Fruit fly (Drosophila melanogaster) whole organism, wandering third instar larva: ENCODE data around the gene Kap-alpha1.

Experiments used
- CrebA ChIP-seq: fragments of 200-800 bp; sonication (Bioruptor generic); optimal IDR thresholded peaks from 2 replicates; lab custom pipeline; 2016; ENCODE audit warnings: missing biosample characterization, mild to moderate bottlenecking, missing genetic modification characterization, borderline replicate concordance
- Dfd ChIP-seq: fragments of >200 bp; optimal IDR thresholded peaks from 2 replicates; lab custom pipeline; 2017; ENCODE audit warnings: missing biosample characterization, missing genetic modification characterization
- Dif ChIP-seq: fragments of 200-275, 200-300 bp; sonication (Bioruptor generic); optimal IDR thresholded peaks from 2 replicates; lab custom pipeline; 2018; ENCODE audit warnings: missing biosample characterization, missing genetic modification characterization; ENCODE audit not compliant: partially characterized antibody
- GATAd ChIP-seq: sonication (Bioruptor generic); optimal IDR thresholded peaks from 2 replicates; lab custom pipeline; 2016; ENCODE audit warnings: missing biosample characterization, missing genetic modification characterization
- Hnf4 ChIP-seq: fragments of 200-800 bp; sonication (Bioruptor generic); optimal IDR thresholded peaks from 2 replicates; lab custom pipeline; 2016; ENCODE audit warnings: missing biosample characterization, mild to moderate bottlenecking, missing genetic modification characterization
- Hr78 ChIP-seq: fragments of >200 bp; optimal IDR thresholded peaks from 2 replicates; lab custom pipeline; 2017; ENCODE audit warnings: missing biosample characterization, missing genetic modification characterization
- Hr83 ChIP-seq: fragments of 200-300 bp; sonication (Bioruptor generic); optimal IDR thresholded peaks from 2 replicates; lab custom pipeline; 2016; ENCODE audit warnings: missing biosample characterization, mild to moderate bottlenecking, missing genetic modification characterization, moderate library complexity; ENCODE audit not compliant: poor library complexity, severe bottlenecking
- Jra ChIP-seq: sonication (Bioruptor generic); optimal IDR thresholded peaks from 2 replicates; lab custom pipeline; 2016; ENCODE audit warnings: missing biosample characterization, missing genetic modification characterization
- Mio ChIP-seq: sonication (Bioruptor generic); optimal IDR thresholded peaks from 2 replicates; lab custom pipeline; 2016; ENCODE audit warnings: missing biosample characterization, missing genetic modification characterization
- Myc ChIP-seq: fragments of >200 bp; optimal IDR thresholded peaks from 2 replicates; lab custom pipeline; 2017
- N ChIP-seq: fragments of >200 bp; optimal IDR thresholded peaks from 2 replicates; lab custom pipeline; 2018; ENCODE audit warnings: missing biosample characterization, missing external identifiers, missing genetic modification characterization
- OdsH ChIP-seq: fragments of 200-800 bp; sonication (Bioruptor generic); optimal IDR thresholded peaks from 2 replicates; lab custom pipeline; 2016; ENCODE audit warnings: missing biosample characterization, mild to moderate bottlenecking, missing genetic modification characterization
- Rel ChIP-seq, 2 experiments: fragments of 200-800 bp; sonication (Bioruptor generic) in 1 of 2; optimal IDR thresholded peaks; 2 replicates in 1 of 2; 3 replicates in 1 of 2; lab custom pipeline; 2016 to 2019; ENCODE audit warnings: mild to moderate bottlenecking in 2 of 2, missing biosample characterization in 2 of 2, missing genetic modification characterization in 2 of 2, moderate library complexity in 1 of 2
- br ChIP-seq: fragments of 200-800 bp; sonication (Bioruptor generic); optimal IDR thresholded peaks from 2 replicates; lab custom pipeline; 2016; ENCODE audit warnings: missing biosample characterization, missing genetic modification characterization
- brk ChIP-seq: fragments of 200-800 bp; sonication (Bioruptor generic); optimal IDR thresholded peaks from 2 replicates; lab custom pipeline; 2016; ENCODE audit warnings: missing biosample characterization, mild to moderate bottlenecking, missing genetic modification characterization
- dl ChIP-seq, 2 experiments: fragments of 175-275, 200-275 bp in 1 of 2; fragments of 200-275 bp in 1 of 2; sonication (Bioruptor generic); optimal IDR thresholded peaks; lab custom pipeline; 2018; ENCODE audit warnings: mild to moderate bottlenecking in 2 of 2, missing biosample characterization in 2 of 2, missing genetic modification characterization in 2 of 2, moderate library complexity in 2 of 2; ENCODE audit not compliant: partially characterized antibody in 2 of 2, insufficient read depth in 1 of 2
- dmrt93B ChIP-seq: fragments of 200-800 bp; sonication (Bioruptor generic); optimal IDR thresholded peaks from 2 replicates; lab custom pipeline; 2018; ENCODE audit warnings: missing biosample characterization, mild to moderate bottlenecking, missing genetic modification characterization
- ey ChIP-seq: fragments of 200-800 bp; sonication (Bioruptor generic); optimal IDR thresholded peaks from 2 replicates; lab custom pipeline; 2016; ENCODE audit warnings: missing biosample characterization, missing genetic modification characterization
- foxo ChIP-seq, 2 experiments: fragments of 200-800 bp; sonication (Bioruptor generic); optimal IDR thresholded peaks; 2 replicates in 1 of 2; 3 replicates in 1 of 2; lab custom pipeline; 2016 to 2017; ENCODE audit warnings: missing biosample characterization in 2 of 2, missing genetic modification characterization in 2 of 2
- fru ChIP-seq: fragments of 200-800 bp; sonication (Bioruptor generic); optimal IDR thresholded peaks from 3 replicates; lab custom pipeline; 2016; ENCODE audit warnings: missing biosample characterization, mild to moderate bottlenecking, missing genetic modification characterization
- h ChIP-seq: fragments of 200-800 bp; sonication (Bioruptor generic); optimal IDR thresholded peaks from 3 replicates; lab custom pipeline; 2016; ENCODE audit warnings: missing biosample characterization, mild to moderate bottlenecking, missing genetic modification characterization
- jim ChIP-seq: fragments of 175-275, 200-325 bp; sonication (Bioruptor generic); optimal IDR thresholded peaks from 2 replicates; lab custom pipeline; 2016; ENCODE audit warnings: missing biosample characterization, mild to moderate bottlenecking, missing genetic modification characterization
- lola ChIP-seq: fragments of >200 bp; optimal IDR thresholded peaks from 2 replicates; lab custom pipeline; 2017; ENCODE audit warnings: missing biosample characterization, missing genetic modification characterization
- psq ChIP-seq: fragments of 200-800 bp; sonication (Bioruptor generic); optimal IDR thresholded peaks from 3 replicates; lab custom pipeline; 2017; ENCODE audit warnings: missing biosample characterization, mild to moderate bottlenecking, missing genetic modification characterization, moderate library complexity
- rgr ChIP-seq: fragments of 200-800 bp; sonication (Bioruptor generic); optimal IDR thresholded peaks from 3 replicates; lab custom pipeline; 2016; ENCODE audit warnings: missing biosample characterization, mild to moderate bottlenecking, missing genetic modification characterization
- sage ChIP-seq: fragments of 200-800 bp; sonication (Bioruptor generic); optimal IDR thresholded peaks from 2 replicates; lab custom pipeline; 2016; ENCODE audit warnings: missing biosample characterization, mild to moderate bottlenecking, missing genetic modification characterization
- sv ChIP-seq: fragments of 200-800 bp; sonication (Bioruptor generic); optimal IDR thresholded peaks from 3 replicates; lab custom pipeline; 2016; ENCODE audit warnings: missing biosample characterization, missing genetic modification characterization
- tai ChIP-seq: sonication (Bioruptor generic); optimal IDR thresholded peaks from 2 replicates; lab custom pipeline; 2016; ENCODE audit warnings: missing biosample characterization, missing genetic modification characterization
- usp ChIP-seq: fragments of >200 bp; optimal IDR thresholded peaks from 2 replicates; lab custom pipeline; 2017; ENCODE audit warnings: missing biosample characterization, missing genetic modification characterization

Gene Kap-alpha1

dm6 chr3L:19836375-19836937 lies 29.4 kb downstream of the Kap-alpha1 start, which contains the start of gene kto:
TSS of gene kto (plus strand) at chr3L:19836614.
- TF ChIP-seq Jra (GFP tag; lab: Kevin White, UChicago) (no peak), lola (GFP tag; lab: Kevin White, UChicago) (no peak), usp (GFP tag; lab: Kevin White, UChicago) (no peak), brk (GFP tag; lab: Kevin White, UChicago) (no peak), Hr78 (GFP tag; lab: Kevin White, UChicago) (no peak), dmrt93B (GFP tag; lab: Kevin White, UChicago) (no peak), dl (GFP tag; optimal IDR thresholded peaks at IDR 0.05; lab: Kevin White, UChicago; ENCODE audit: insufficient read depth in 1 of 2, partially characterized antibody in 2 of 2) (no peak), Hnf4 (GFP tag; lab: Kevin White, UChicago) (no peak), GATAd (no peak), rgr (GFP tag; lab: Kevin White, UChicago) (no peak), fru (GFP tag; lab: Kevin White, UChicago) (no peak), psq (GFP tag; lab: Kevin White, UChicago) (no peak), tai (GFP tag; lab: Kevin White, UChicago) (no peak), br (GFP tag; lab: Kevin White, UChicago) (no peak), h (GFP tag; lab: Kevin White, UChicago) (no peak), Dfd (no peak), ey (GFP tag; lab: Kevin White, UChicago) (no peak), CrebA (GFP tag; lab: Kevin White, UChicago) (no peak)

- no peak for TF ChIP-seq Hr78 (GFP tag; lab: Kevin White, UChicago)
- TF ChIP-seq Dfd: peak; percentile 96
Observed at dm6 chr3L:19844507-19844906, 37.5 kb downstream of the Kap-alpha1 start.

dm6 chr3L:19845047-19845906 lies 38.2 kb downstream of the Kap-alpha1 start, which contains the start of gene Papss:
TSS of gene Papss (plus strand) at chr3L:19845293.
- peak; percentile 6 for TF ChIP-seq ey (GFP tag; lab: Kevin White, UChicago)
- TF ChIP-seq foxo (GFP tag; optimal IDR thresholded peaks at IDR 0.05; lab: Kevin White, UChicago): no peak
- TF ChIP-seq br (GFP tag; lab: Kevin White, UChicago): no peak
- no peak for TF ChIP-seq Dfd
- TF ChIP-seq Mio (GFP tag; lab: Kevin White, UChicago): no peak
- no peak for TF ChIP-seq sage (GFP tag; lab: Kevin White, UChicago)
- no peak for TF ChIP-seq sv (GFP tag; lab: Kevin White, UChicago)
- no peak for TF ChIP-seq Dif (GFP tag; lab: Kevin White, UChicago)
- TF ChIP-seq jim (GFP tag; lab: Kevin White, UChicago): no peak
- TF ChIP-seq N (GFP tag; lab: Kevin White, UChicago): no peak
- TF ChIP-seq psq (GFP tag; lab: Kevin White, UChicago): peak; percentile 8
- peak; percentile 24 for TF ChIP-seq Hr83 (GFP tag; lab: Kevin White, UChicago)

- TF ChIP-seq GATAd (no peak), Rel (GFP tag; optimal IDR thresholded peaks at IDR 0.05; lab: Kevin White, UChicago) (no peak), Rel (tag; optimal IDR thresholded peaks at IDR 0.05; lab: Kevin White, UChicago) (peak; percentile 35)
Observed at dm6 chr3L:19845907-19846301, 38.9 kb downstream of the Kap-alpha1 start.

- TF ChIP-seq lola (GFP tag; lab: Kevin White, UChicago): no peak
- no peak for TF ChIP-seq jim (GFP tag; lab: Kevin White, UChicago)
- TF ChIP-seq OdsH (GFP tag; lab: Kevin White, UChicago): no peak
- peak in 1 of 2 experiments; percentile 2 for TF ChIP-seq foxo (GFP tag; optimal IDR thresholded peaks at IDR 0.05; lab: Kevin White, UChicago)
- TF ChIP-seq Myc (lab: Kevin White, UChicago): no peak
- peak; percentile 88 for TF ChIP-seq Hr83 (GFP tag; lab: Kevin White, UChicago)
- TF ChIP-seq, all 38 proteins: peak for 2
Observed at dm6 chr3L:19846960-19847359, 39.9 kb downstream of the Kap-alpha1 start.
